Fruit fly (Drosophila melanogaster) S2 (cell line): Measurements from ENCODE around the gene Gtpx.

Experiments used
- CG8478 ChIP-seq: fragments of >200 bp; optimal IDR thresholded peaks from 2 replicates; lab custom pipeline; 2018
- CTCF ChIP-seq, 2 experiments: fragments of >200 bp; optimal IDR thresholded peaks; 2 replicates each; lab custom pipeline; 2018

DNA sequence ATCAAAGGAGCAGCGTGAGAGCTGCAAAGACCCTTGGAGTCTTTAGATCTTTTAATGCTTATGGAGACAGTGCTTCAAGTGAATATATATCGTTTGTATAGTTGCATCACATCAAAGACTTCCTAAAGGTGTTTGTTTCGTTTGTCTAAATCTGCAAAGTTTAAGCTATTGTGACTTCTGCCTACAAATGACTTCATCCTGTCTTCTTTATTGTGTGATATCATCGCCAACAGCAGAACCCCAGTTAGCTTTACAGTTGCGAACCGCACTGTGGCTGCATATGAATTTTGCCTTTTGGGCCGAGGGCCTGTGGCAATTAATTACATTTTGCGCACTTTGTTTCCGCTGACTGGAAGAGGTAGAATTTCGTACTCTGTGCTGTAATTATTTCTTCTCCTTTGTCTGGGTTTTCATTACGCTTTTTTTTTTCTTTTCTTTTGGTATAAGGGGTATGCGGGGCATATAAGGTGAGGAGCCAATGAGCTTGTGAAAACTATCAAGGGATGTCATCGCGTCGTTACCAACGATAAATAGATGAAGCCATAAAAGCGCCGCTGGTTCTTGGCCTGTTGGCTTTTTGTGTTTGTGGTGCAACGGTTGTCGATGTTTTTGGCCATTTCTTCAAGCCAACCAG lies 16.4 kb downstream of the Gtpx start:
- no peak for TF ChIP-seq CG8478
- TF ChIP-seq CTCF (optimal IDR thresholded peaks at IDR 0.05; lab: Kevin White, UChicago) = no peak
